Fruit fly (Drosophila melanogaster) whole organism, prepupa: ENCODE data around the gene Rbfox1.

Experiments
- Blimp-1 ChIP-seq: fragments of 200-800 bp; sonication (Bioruptor generic); optimal IDR thresholded peaks from 3 replicates; lab custom pipeline; 2017; ENCODE audit warnings: missing biosample characterization, missing genetic modification characterization, mild to moderate bottlenecking, moderate library complexity, missing genetic modification reagents
- CG6808 ChIP-seq: fragments of 200-800 bp; sonication (Bioruptor generic); optimal IDR thresholded peaks from 3 replicates; lab custom pipeline; 2017; ENCODE audit warnings: missing biosample characterization, missing genetic modification characterization, mild to moderate bottlenecking, moderate library complexity, missing genetic modification reagents
- esn ChIP-seq: fragments of 200-800 bp; sonication (Bioruptor generic); optimal IDR thresholded peaks from 2 replicates; lab custom pipeline; 2016; ENCODE audit warnings: missing biosample characterization, mild to moderate bottlenecking, missing genetic modification characterization, moderate library complexity
- pdm3 ChIP-seq: fragments of 200-800 bp; sonication (Bioruptor generic); optimal IDR thresholded peaks from 3 replicates; lab custom pipeline; 2016; ENCODE audit warnings: missing biosample characterization, missing genetic modification characterization

- TF ChIP-seq pdm3 (GFP tag; lab: Kevin White, UChicago) (no peak), esn (no peak), CG6808 (GFP tag; lab: Kevin White, UChicago) (no peak), Blimp-1 (GFP tag; lab: Kevin White, UChicago) (no peak)
Measured at dm6 chr3L:10641589-10641988, 160.4 kb downstream of the Rbfox1 start, which contains the start of gene CG14154.
